Worm (Caenorhabditis elegans): Measurements from ENCODE around the gene srsx-26.

ce11 chrV:10105412-10105811, 43.0 kb upstream of the srsx-26 start, which contains the start of gene C08B6.2:
- TF ChIP-seq ama-1 (optimal IDR thresholded peaks at IDR 0.05): no peak
- no peak for TF ChIP-seq lsy-2 (tag; optimal IDR thresholded peaks at IDR 0.05)
- no peak for TF ChIP-seq nhr-28 (tag; optimal IDR thresholded peaks at IDR 0.05)
- no peak for TF ChIP-seq efl-3 (GFP tag; optimal IDR thresholded peaks at IDR 0.05)
- no peak for TF ChIP-seq lir-3 (tag; optimal IDR thresholded peaks at IDR 0.05; ENCODE audit: poor library complexity)
- TF ChIP-seq ces-1 (GFP tag; optimal IDR thresholded peaks at IDR 0.05): no peak
